Fruit fly (Drosophila melanogaster): ENCODE results near the gene Vha13.

Vha13 gene

dm6 chr3R:19598855-19599254, 45.3 kb downstream of the Vha13 start, which contains the start of gene Cpr92A (continued):
- no peak for TF ChIP-seq dpn (GFP tag; optimal IDR thresholded peaks at IDR 0.05)
